Fruit fly (Drosophila melanogaster): ENCODE measurements around the gene ImpE1.

dm6 chr3L:8379161-8379560 is 7.0 kb downstream of the ImpE1 start:
- TF ChIP-seq psq (optimal IDR thresholded peaks at IDR 0.05) (no peak), ttk (optimal IDR thresholded peaks at IDR 0.05) (no peak), h (optimal IDR thresholded peaks at IDR 0.05) (no peak), insv (optimal IDR thresholded peaks at IDR 0.05) (no peak), Myc (optimal IDR thresholded peaks at IDR 0.05) (no peak), Sin3A (optimal IDR thresholded peaks at IDR 0.05) (no peak)
